Worm (Caenorhabditis elegans) whole organism, L3 larva: ENCODE results near the gene Y37E11AM.4.
A peak's percentile ranks its signal among the peaks of the same experiment; 100 is the strongest.

Experiments used
- R02D3.7 ChIP-seq: fragments of 150-350 bp; optimal IDR thresholded peaks from 2 replicates; lab custom pipeline; 2014; ENCODE audit warnings: missing biosample characterization, missing genetic modification characterization
- ZK546.5 ChIP-seq: sonication (generic microtip); optimal IDR thresholded peaks from 2 replicates; lab custom pipeline; 2017; ENCODE audit warnings: missing biosample characterization, missing genetic modification characterization
- aly-2 ChIP-seq: fragments of 150-350 bp; optimal IDR thresholded peaks from 2 replicates; lab custom pipeline; 2014; ENCODE audit warnings: missing biosample characterization, missing genetic modification characterization
- ama-1 ChIP-seq: fragments of 150-350 bp; optimal IDR thresholded peaks from 2 replicates; lab custom pipeline; 2018
- ceh-16 ChIP-seq: sonication (generic microtip); optimal IDR thresholded peaks from 2 replicates; lab custom pipeline; 2017; ENCODE audit warnings: missing biosample characterization, missing genetic modification characterization
- ceh-28 ChIP-seq: fragments of 150-350 bp; optimal IDR thresholded peaks from 2 replicates; lab custom pipeline; 2014; ENCODE audit warnings: missing biosample characterization, missing genetic modification reagents, missing genetic modification characterization
- ceh-82 ChIP-seq: fragments of 150-350 bp; optimal IDR thresholded peaks from 2 replicates; lab custom pipeline; 2014; ENCODE audit warnings: missing biosample characterization, missing genetic modification characterization
- ceh-9 ChIP-seq: sonication (generic microtip); optimal IDR thresholded peaks from 2 replicates; lab custom pipeline; 2018; ENCODE audit warnings: missing biosample characterization, missing genetic modification characterization
- daf-12 ChIP-seq: fragments of 150-350 bp; optimal IDR thresholded peaks from 2 replicates; lab custom pipeline; 2014; ENCODE audit warnings: missing biosample characterization, missing genetic modification reagents, missing genetic modification characterization
- egl-27 ChIP-seq: sonication (generic microtip); optimal IDR thresholded peaks from 4 replicates; lab custom pipeline; 2017; ENCODE audit warnings: missing biosample characterization, missing genetic modification reagents, missing genetic modification characterization
- egl-5 ChIP-seq: fragments of 150-350 bp; optimal IDR thresholded peaks from 2 replicates; lab custom pipeline; 2017; ENCODE audit warnings: missing biosample characterization, missing genetic modification reagents, missing genetic modification characterization, inconsistent platforms
- elt-1 ChIP-seq: fragments of 150-350 bp; optimal IDR thresholded peaks from 2 replicates; lab custom pipeline; 2014; ENCODE audit warnings: missing biosample characterization, missing genetic modification characterization
- elt-2 ChIP-seq: sonication (generic microtip); optimal IDR thresholded peaks from 2 replicates; lab custom pipeline; 2016; ENCODE audit warnings: missing genetic modification reagents, mild to moderate bottlenecking, missing genetic modification characterization, missing compliant biosample characterization
- elt-3 ChIP-seq, 3 experiments: fragments of 150-350 bp in 1 of 3; sonication (generic microtip) in 2 of 3; optimal IDR thresholded peaks; 2 replicates in 2 of 3; 4 replicates in 1 of 3; lab custom pipeline; 2014 to 2017; ENCODE audit warnings: missing biosample characterization in 3 of 3, missing genetic modification characterization in 3 of 3
- eor-1 ChIP-seq, 2 experiments: fragments of 150-350 bp; optimal IDR thresholded peaks; 2 replicates each; lab custom pipeline; 2014 to 2018; ENCODE audit warnings: missing biosample characterization in 2 of 2, missing genetic modification characterization in 2 of 2
- fkh-10 ChIP-seq: sonication (generic microtip); optimal IDR thresholded peaks from 2 replicates; lab custom pipeline; 2017; ENCODE audit warnings: missing biosample characterization, missing genetic modification reagents, missing genetic modification characterization
- fkh-2 ChIP-seq: fragments of 150-350 bp; optimal IDR thresholded peaks from 2 replicates; lab custom pipeline; 2014; ENCODE audit warnings: missing biosample characterization, missing genetic modification reagents, missing genetic modification characterization
- fos-1 ChIP-seq: fragments of 150-350 bp; optimal IDR thresholded peaks from 2 replicates; lab custom pipeline; 2014; ENCODE audit warnings: missing biosample characterization, missing genetic modification characterization
- hmg-11 ChIP-seq: sonication (generic microtip); optimal IDR thresholded peaks from 2 replicates; lab custom pipeline; 2016; ENCODE audit warnings: missing genetic modification characterization, missing compliant biosample characterization
- jun-1 ChIP-seq: fragments of 150-350 bp; optimal IDR thresholded peaks from 2 replicates; lab custom pipeline; 2014; ENCODE audit warnings: missing biosample characterization, missing genetic modification reagents, missing genetic modification characterization
- lin-15B ChIP-seq: fragments of 150-350 bp; optimal IDR thresholded peaks from 2 replicates; lab custom pipeline; 2014; ENCODE audit warnings: missing biosample characterization, missing genetic modification characterization
- lin-39 ChIP-seq: fragments of 150-350 bp; optimal IDR thresholded peaks from 2 replicates; lab custom pipeline; 2018; ENCODE audit warnings: missing biosample characterization, missing genetic modification reagents, missing genetic modification characterization
- lsy-12 ChIP-seq: sonication (generic microtip); optimal IDR thresholded peaks from 2 replicates; lab custom pipeline; 2016; ENCODE audit warnings: mild to moderate bottlenecking, missing genetic modification characterization, missing compliant biosample characterization
- mdl-1 ChIP-seq: fragments of 150-350 bp; optimal IDR thresholded peaks from 2 replicates; lab custom pipeline; 2014; ENCODE audit warnings: missing biosample characterization, missing genetic modification characterization
- mml-1 ChIP-seq: fragments of 150-350 bp; sonication (generic microtip); optimal IDR thresholded peaks from 3 replicates; lab custom pipeline; 2014; ENCODE audit warnings: missing biosample characterization, missing genetic modification characterization
- nfya-1 ChIP-seq: sonication (generic microtip); optimal IDR thresholded peaks from 2 replicates; lab custom pipeline; 2017; ENCODE audit warnings: missing genetic modification characterization, mild to moderate bottlenecking, missing compliant biosample characterization, antibody characterized with exemption, moderate library complexity; ENCODE audit not compliant: insufficient read depth
- nhr-11 ChIP-seq: fragments of 150-350 bp; optimal IDR thresholded peaks from 2 replicates; lab custom pipeline; 2014; ENCODE audit warnings: missing biosample characterization, missing genetic modification characterization
- nhr-12 ChIP-seq: fragments of 150-350 bp; optimal IDR thresholded peaks from 2 replicates; lab custom pipeline; 2014; ENCODE audit warnings: missing biosample characterization, missing genetic modification characterization
- nhr-23 ChIP-seq: fragments of 150-350 bp; optimal IDR thresholded peaks from 2 replicates; lab custom pipeline; 2014; ENCODE audit warnings: missing biosample characterization, missing genetic modification reagents, missing genetic modification characterization
- nhr-237 ChIP-seq: fragments of 150-350 bp; optimal IDR thresholded peaks from 2 replicates; lab custom pipeline; 2014; ENCODE audit warnings: missing biosample characterization, missing genetic modification characterization
- nhr-25 ChIP-seq: sonication (generic microtip); optimal IDR thresholded peaks from 2 replicates; lab custom pipeline; 2017; ENCODE audit warnings: missing biosample characterization, missing genetic modification characterization
- nhr-28 ChIP-seq: fragments of 150-350 bp; optimal IDR thresholded peaks from 2 replicates; lab custom pipeline; 2014; ENCODE audit warnings: missing biosample characterization, missing genetic modification characterization
- nhr-43 ChIP-seq: sonication (generic microtip); optimal IDR thresholded peaks from 2 replicates; lab custom pipeline; 2016; ENCODE audit warnings: mild to moderate bottlenecking, missing genetic modification characterization, missing compliant biosample characterization; ENCODE audit not compliant: poor library complexity, severe bottlenecking
- nhr-67 ChIP-seq: fragments of 150-350 bp; optimal IDR thresholded peaks from 2 replicates; lab custom pipeline; 2014; ENCODE audit warnings: missing biosample characterization, missing genetic modification characterization
- nhr-76 ChIP-seq: fragments of 150-350 bp; sonication (generic microtip); optimal IDR thresholded peaks from 5 replicates; lab custom pipeline; 2014; ENCODE audit warnings: missing biosample characterization, missing genetic modification characterization
- nhr-77 ChIP-seq: fragments of 150-350 bp; optimal IDR thresholded peaks from 2 replicates; lab custom pipeline; 2014; ENCODE audit warnings: missing biosample characterization, missing genetic modification characterization
- pha-4 ChIP-seq: fragments of 150-350 bp; optimal IDR thresholded peaks from 2 replicates; lab custom pipeline; 2014; ENCODE audit warnings: missing biosample characterization, missing genetic modification reagents, missing genetic modification characterization
- pqm-1 ChIP-seq: fragments of 150-350 bp; optimal IDR thresholded peaks from 2 replicates; lab custom pipeline; 2017; ENCODE audit warnings: missing biosample characterization, missing genetic modification characterization, inconsistent platforms
- sea-2 ChIP-seq: fragments of 150-350 bp; sonication (generic microtip); optimal IDR thresholded peaks from 4 replicates; lab custom pipeline; 2014; ENCODE audit warnings: missing biosample characterization, missing genetic modification reagents, missing genetic modification characterization
- skn-1 ChIP-seq: fragments of 150-350 bp; optimal IDR thresholded peaks from 2 replicates; lab custom pipeline; 2014; ENCODE audit warnings: missing biosample characterization, missing genetic modification characterization
- snpc-4 ChIP-seq: fragments of 150-350 bp; optimal IDR thresholded peaks from 2 replicates; lab custom pipeline; 2014; ENCODE audit warnings: missing biosample characterization, missing genetic modification characterization
- tbx-2 ChIP-seq: sonication (generic microtip); optimal IDR thresholded peaks from 2 replicates; lab custom pipeline; 2016; ENCODE audit warnings: mild to moderate bottlenecking, missing genetic modification characterization, missing compliant biosample characterization
- unc-39 ChIP-seq: sonication (generic microtip); optimal IDR thresholded peaks from 4 replicates; lab custom pipeline; 2017; ENCODE audit warnings: missing biosample characterization, missing genetic modification characterization
- unc-62 ChIP-seq: fragments of 150-350 bp; sonication (generic microtip); optimal IDR thresholded peaks from 4 replicates; lab custom pipeline; 2014; ENCODE audit warnings: missing biosample characterization, missing genetic modification reagents, missing genetic modification characterization
- zag-1 ChIP-seq: fragments of 150-350 bp; optimal IDR thresholded peaks from 2 replicates; lab custom pipeline; 2014; ENCODE audit warnings: missing biosample characterization, missing genetic modification characterization
- ztf-11 ChIP-seq: fragments of 150-350 bp; optimal IDR thresholded peaks from 2 replicates; lab custom pipeline; 2014; ENCODE audit warnings: missing biosample characterization, missing genetic modification characterization
- ztf-4 ChIP-seq: fragments of 150-350 bp; optimal IDR thresholded peaks from 2 replicates; lab custom pipeline; 2014; ENCODE audit warnings: missing biosample characterization, missing genetic modification characterization

Y37E11AM.4 gene

ce11 chrIV:3745806-3746205 is 23.2 kb upstream of the Y37E11AM.4 start:
- TF ChIP-seq egl-27 (no peak), unc-39 (tag; lab: Kevin White, UChicago) (no peak), nhr-25 (tag; lab: Kevin White, UChicago) (no peak), mdl-1 (no peak)
- TF ChIP-seq, all 47 proteins: peak for 0

ce11 chrIV:3743748-3744147 is 21.2 kb upstream of the Y37E11AM.4 start, which contains the start of gene siah-1:
TSS of gene siah-1 (plus strand) at chrIV:3744048.
- TF ChIP-seq elt-2 (tag; lab: Kevin White, UChicago) (peak; percentile 25), pqm-1 (tag; lab: Kevin White, UChicago) (peak; percentile 22), ZK546.5 (tag; lab: Kevin White, UChicago) (no peak)

ce11 chrIV:3742426-3742839 is 19.8 kb upstream of the Y37E11AM.4 start:
- no peak for TF ChIP-seq ceh-9 (tag; lab: Kevin White, UChicago)
- peak; percentile 60 for TF ChIP-seq tbx-2 (tag; lab: Kevin White, UChicago)
- TF ChIP-seq mdl-1, result peak; percentile 33
- no peak for TF ChIP-seq nhr-12
- TF ChIP-seq eor-1 (tag; optimal IDR thresholded peaks at IDR 0.05; lab: Kevin White, UChicago), result no peak
- peak; percentile 90 for TF ChIP-seq hmg-11 (tag; lab: Kevin White, UChicago)
- TF ChIP-seq R02D3.7 (tag; lab: Kevin White, UChicago), result peak; percentile 60
- no peak for TF ChIP-seq ztf-4 (tag; lab: Kevin White, UChicago)
- TF ChIP-seq snpc-4 (tag; lab: Kevin White, UChicago), result peak; percentile 36
- TF ChIP-seq sea-2, result no peak
- peak; percentile 66 for TF ChIP-seq elt-2 (tag; lab: Kevin White, UChicago)
- TF ChIP-seq zag-1 (tag; lab: Kevin White, UChicago), result no peak
- TF ChIP-seq ceh-82 (tag; lab: Kevin White, UChicago), result no peak
- TF ChIP-seq mml-1, result no peak
- TF ChIP-seq ama-1, result peak; percentile 31
- TF ChIP-seq fos-1 (tag; lab: Kevin White, UChicago), result no peak
- no peak for TF ChIP-seq daf-12 (tag; lab: Kevin White, UChicago)
- TF ChIP-seq nhr-237 (tag; lab: Kevin White, UChicago), result no peak
- TF ChIP-seq egl-5 (tag; lab: Kevin White, UChicago), result peak; percentile 86
- peak; percentile 85 for TF ChIP-seq jun-1 (tag; lab: Kevin White, UChicago)
- no peak for TF ChIP-seq nhr-76 (tag; lab: Kevin White, UChicago)
- TF ChIP-seq pqm-1 (tag; lab: Kevin White, UChicago), result peak; percentile 72
- TF ChIP-seq skn-1 (tag; lab: Kevin White, UChicago), result peak; percentile 80
- TF ChIP-seq unc-62 (GFP tag; lab: Kevin White, UChicago), result no peak
- peak; percentile 48 for TF ChIP-seq lsy-12 (tag; lab: Kevin White, UChicago)
- TF ChIP-seq nhr-23, result peak; percentile 75
- no peak for TF ChIP-seq ceh-16 (tag; lab: Kevin White, UChicago)
- TF ChIP-seq elt-3 (tag; optimal IDR thresholded peaks at IDR 0.05; lab: Kevin White, UChicago), result no peak
- peak; percentile 93 for TF ChIP-seq nfya-1 (tag; lab: Kevin White, UChicago)
- TF ChIP-seq nhr-43 (tag; lab: Kevin White, UChicago), result peak; percentile 51
- no peak for TF ChIP-seq fkh-2 (tag; lab: Kevin White, UChicago)
- TF ChIP-seq nhr-11, result no peak
- TF ChIP-seq ztf-11 (tag; lab: Kevin White, UChicago), result no peak
- TF ChIP-seq lin-15B, result peak; percentile 78
- peak; percentile 75 for TF ChIP-seq pha-4 (tag; lab: Kevin White, UChicago)
- no peak for TF ChIP-seq aly-2 (tag; lab: Kevin White, UChicago)
- TF ChIP-seq nhr-77 (tag; lab: Kevin White, UChicago), result peak; percentile 10
- TF ChIP-seq unc-39 (tag; lab: Kevin White, UChicago), result no peak
- no peak for TF ChIP-seq nhr-28 (tag; lab: Kevin White, UChicago)
- TF ChIP-seq egl-27, result no peak
- peak; percentile 88 for TF ChIP-seq nhr-25 (tag; lab: Kevin White, UChicago)
- no peak for TF ChIP-seq nhr-67 (tag; lab: Kevin White, UChicago)
- no peak for TF ChIP-seq fkh-10 (GFP tag; lab: Kevin White, UChicago)
- TF ChIP-seq ceh-28 (tag; lab: Kevin White, UChicago), result peak; percentile 95
- TF ChIP-seq ZK546.5 (tag; lab: Kevin White, UChicago), result no peak
- TF ChIP-seq elt-1 (tag; lab: Kevin White, UChicago), result no peak
- peak; percentile 82 for TF ChIP-seq lin-39
- TF ChIP-seq, all 47 proteins: peak for 21
